Fruit fly (Drosophila melanogaster) whole organism, prepupa: Measurements from ENCODE around the gene nAChRalpha6.

Experiments used
- Blimp-1 ChIP-seq: fragments of 200-800 bp; sonication (Bioruptor generic); optimal IDR thresholded peaks from 3 replicates; lab custom pipeline; 2017; ENCODE audit warnings: missing biosample characterization, missing genetic modification characterization, mild to moderate bottlenecking, moderate library complexity, missing genetic modification reagents
- CG11294 ChIP-seq: fragments of 200-800 bp; sonication (Bioruptor generic); IDR thresholded peaks from 2 replicates; pipeline ENCODE4 v1.3.6; 2022; ENCODE audit warnings: missing biosample characterization, missing genetic modification characterization
- CG11762 ChIP-seq: fragments of 200-800 bp; sonication (Bioruptor generic); optimal IDR thresholded peaks from 3 replicates; lab custom pipeline; 2016; ENCODE audit warnings: missing biosample characterization, missing genetic modification characterization; ENCODE audit not compliant: insufficient read depth
- CG11902 ChIP-seq: fragments of 200-800 bp; sonication (Bioruptor generic); optimal IDR thresholded peaks from 3 replicates; lab custom pipeline; 2016; ENCODE audit warnings: missing biosample characterization, missing genetic modification characterization
- CG1621 ChIP-seq: fragments of 200-800 bp; sonication (Bioruptor generic); optimal IDR thresholded peaks from 3 replicates; lab custom pipeline; 2018; ENCODE audit warnings: missing biosample characterization, mild to moderate bottlenecking, missing genetic modification characterization
- CG3032 ChIP-seq: fragments of 200-800 bp; optimal IDR thresholded peaks from 2 replicates; lab custom pipeline; 2019; ENCODE audit warnings: missing biosample characterization, mild to moderate bottlenecking, missing genetic modification characterization, moderate library complexity
- CG32006 ChIP-seq: fragments of 200-800 bp; sonication (Bioruptor generic); optimal IDR thresholded peaks from 3 replicates; lab custom pipeline; 2017; ENCODE audit warnings: missing biosample characterization, mild to moderate bottlenecking, missing genetic modification characterization
- CG3919 ChIP-seq: fragments of 200-800 bp; sonication (Bioruptor generic); optimal IDR thresholded peaks from 3 replicates; lab custom pipeline; 2016; ENCODE audit warnings: missing biosample characterization, missing genetic modification characterization
- CG6276 ChIP-seq: fragments of 200-800 bp; sonication (Bioruptor generic); optimal IDR thresholded peaks from 2 replicates; lab custom pipeline; 2017; ENCODE audit warnings: missing biosample characterization, mild to moderate bottlenecking, missing genetic modification characterization
- CG6854 ChIP-seq: fragments of 200-800 bp; sonication (Bioruptor generic); optimal IDR thresholded peaks from 2 replicates; lab custom pipeline; 2017; ENCODE audit warnings: missing biosample characterization, mild to moderate bottlenecking, missing genetic modification characterization
- CG7368 ChIP-seq: fragments of 200-800 bp; sonication (Bioruptor generic); optimal IDR thresholded peaks from 3 replicates; lab custom pipeline; 2016; ENCODE audit warnings: missing biosample characterization, missing genetic modification characterization
- CG8119 ChIP-seq: fragments of 200-800 bp; sonication (Bioruptor generic); IDR thresholded peaks from 3 replicates; pipeline ENCODE4 v1.3.6; 2022; ENCODE audit warnings: missing biosample characterization, missing genetic modification characterization
- CG8319 ChIP-seq: fragments of 200-800 bp; sonication (Bioruptor generic); optimal IDR thresholded peaks from 3 replicates; lab custom pipeline; 2016; ENCODE audit warnings: missing biosample characterization, missing genetic modification characterization
- CG8632 ChIP-seq: fragments of 200-800 bp; sonication (Bioruptor generic); optimal IDR thresholded peaks from 3 replicates; lab custom pipeline; 2016; ENCODE audit warnings: missing biosample characterization, missing genetic modification characterization
- Eip75B ChIP-seq: fragments of 200-800 bp; sonication (Bioruptor generic); optimal IDR thresholded peaks from 3 replicates; lab custom pipeline; 2016; ENCODE audit warnings: missing biosample characterization, missing genetic modification characterization
- Eip78C ChIP-seq: fragments of 200-800 bp; sonication (Bioruptor generic); peaks from one replicate; lab custom pipeline; 2016; ENCODE audit warnings: missing biosample characterization, missing genetic modification characterization
- Ets96B ChIP-seq: fragments of 200-800 bp; optimal IDR thresholded peaks from 2 replicates; lab custom pipeline; 2019; ENCODE audit warnings: missing biosample characterization, mild to moderate bottlenecking, missing genetic modification characterization, moderate library complexity
- Gug ChIP-seq: fragments of 200-800 bp; sonication (Bioruptor generic); IDR thresholded peaks from 2 replicates; pipeline ENCODE4 v1.3.6; 2022; ENCODE audit warnings: missing biosample characterization, missing genetic modification characterization
- Hr38 ChIP-seq: sonication (Bioruptor generic); optimal IDR thresholded peaks from 2 replicates; lab custom pipeline; 2016; ENCODE audit warnings: missing biosample characterization, missing genetic modification characterization
- Lpt ChIP-seq: fragments of 200-800 bp; sonication (Bioruptor generic); optimal IDR thresholded peaks from 3 replicates; lab custom pipeline; 2016; ENCODE audit warnings: missing biosample characterization, missing genetic modification characterization
- Met ChIP-seq: fragments of 200-800 bp; sonication (Bioruptor generic); optimal IDR thresholded peaks from 3 replicates; lab custom pipeline; 2016; ENCODE audit warnings: missing biosample characterization, missing genetic modification characterization
- OdsH ChIP-seq: fragments of 200-800 bp; sonication (Bioruptor generic); optimal IDR thresholded peaks from 3 replicates; lab custom pipeline; 2016; ENCODE audit warnings: missing biosample characterization, missing genetic modification characterization
- Sox15 ChIP-seq: fragments of 200-800 bp; sonication (Bioruptor generic); optimal IDR thresholded peaks from 3 replicates; lab custom pipeline; 2016; ENCODE audit warnings: missing biosample characterization, missing genetic modification characterization
- cyc ChIP-seq: fragments of 200-800 bp; sonication (Bioruptor generic); optimal IDR thresholded peaks from 3 replicates; lab custom pipeline; 2016; ENCODE audit warnings: missing biosample characterization, missing genetic modification characterization
- dac ChIP-seq: fragments of 200-800 bp; sonication (Bioruptor generic); optimal IDR thresholded peaks from 2 replicates; lab custom pipeline; 2017; ENCODE audit warnings: missing biosample characterization, mild to moderate bottlenecking, missing genetic modification characterization
- eg ChIP-seq: fragments of 200-800 bp; sonication (Bioruptor generic); IDR thresholded peaks from 3 replicates; pipeline ENCODE4 v1.3.6; 2022; ENCODE audit warnings: missing biosample characterization, missing genetic modification characterization
- esn ChIP-seq: fragments of 200-800 bp; sonication (Bioruptor generic); optimal IDR thresholded peaks from 2 replicates; lab custom pipeline; 2016; ENCODE audit warnings: missing biosample characterization, mild to moderate bottlenecking, missing genetic modification characterization, moderate library complexity
- fd85E ChIP-seq: fragments of 200-800 bp; sonication (Bioruptor generic); optimal IDR thresholded peaks from 3 replicates; lab custom pipeline; 2016; ENCODE audit warnings: missing biosample characterization, missing genetic modification characterization
- fkh ChIP-seq: fragments of 200-800 bp; sonication (Bioruptor generic); optimal IDR thresholded peaks from 3 replicates; lab custom pipeline; 2017; ENCODE audit warnings: missing biosample characterization, mild to moderate bottlenecking, missing genetic modification characterization, moderate library complexity
- lz ChIP-seq: fragments of 200-800 bp; sonication (Bioruptor generic); optimal IDR thresholded peaks from 3 replicates; lab custom pipeline; 2016; ENCODE audit warnings: missing biosample characterization, missing genetic modification characterization
- net ChIP-seq: fragments of 200-800 bp; sonication (Bioruptor generic); optimal IDR thresholded peaks from 3 replicates; lab custom pipeline; 2016; ENCODE audit warnings: missing biosample characterization, missing genetic modification characterization
- salr ChIP-seq, 2 experiments: fragments of 200-800 bp; sonication (Bioruptor generic); optimal IDR thresholded peaks; 3 replicates each; lab custom pipeline; 2016 to 2018; ENCODE audit warnings: missing biosample characterization in 2 of 2, missing genetic modification characterization in 2 of 2, mild to moderate bottlenecking in 1 of 2
- ss ChIP-seq, 2 experiments: fragments of 200-800 bp; sonication (Bioruptor generic); optimal IDR thresholded peaks; 2 replicates in 1 of 2; 3 replicates in 1 of 2; lab custom pipeline; 2017 to 2018; ENCODE audit warnings: mild to moderate bottlenecking in 2 of 2, missing biosample characterization in 2 of 2, missing genetic modification characterization in 2 of 2, moderate library complexity in 1 of 2
- svp ChIP-seq: fragments of 200-800 bp; sonication (Bioruptor generic); peaks from one replicate; lab custom pipeline; 2016; ENCODE audit warnings: missing biosample characterization, missing genetic modification characterization

The nAChRalpha6 gene

dm6 chr2L:9777927-9778326 lies 108.1 kb downstream of the nAChRalpha6 start:
- peak; percentile 69 for TF ChIP-seq svp (GFP tag; lab: Kevin White, UChicago)
- no peak for TF ChIP-seq CG3032
- TF ChIP-seq, all 60 proteins: peak for 1

- TF ChIP-seq svp (GFP tag; lab: Kevin White, UChicago) (no peak), fkh (peak; percentile 86)
- TF ChIP-seq, all 60 proteins: peak for 1
Observed at dm6 chr2L:9774980-9775628, 110.9 kb downstream of the nAChRalpha6 start, which contains the start of the genes ppk11 and ppk16. ppk11 (minus strand) TSS chr2L:9775030. ppk16 (minus strand) TSS chr2L:9775030.

- TF ChIP-seq Met (GFP tag; lab: Kevin White, UChicago) (no peak), net (GFP tag; lab: Kevin White, UChicago) (no peak), Gug (GFP tag; lab: Robert Waterston, UW) (no peak), Eip78C (GFP tag; lab: Kevin White, UChicago) (no peak)
- TF ChIP-seq, all 60 proteins: peak for 0
Observed at dm6 chr2L:9770896-9771295, 115.2 kb downstream of the nAChRalpha6 start, which contains the start of gene ppk18. ppk18 (minus strand) TSS chr2L:9770996.

dm6 chr2L:9768735-9769134 lies 117.3 kb downstream of the nAChRalpha6 start, which contains the start of gene CG17633:
CG17633 (plus strand) TSS chr2L:9769060.
- TF ChIP-seq Blimp-1 (GFP tag; lab: Kevin White, UChicago) (no peak), eg (GFP tag; lab: Robert Waterston, UW) (no peak), CG32006 (GFP tag; lab: Kevin White, UChicago) (no peak), CG3919 (GFP tag; lab: Kevin White, UChicago) (no peak), Hr38 (GFP tag; lab: Kevin White, UChicago) (no peak), svp (GFP tag; lab: Kevin White, UChicago) (no peak), ss (GFP tag; optimal IDR thresholded peaks at IDR 0.05; lab: Kevin White, UChicago) (no peak), Lpt (GFP tag; lab: Kevin White, UChicago) (no peak), Met (GFP tag; lab: Kevin White, UChicago) (no peak), Sox15 (no peak), CG6854 (GFP tag; lab: Kevin White, UChicago) (no peak), CG7368 (GFP tag; lab: Kevin White, UChicago) (no peak), Ets96B (tag; lab: Kevin White, UChicago) (no peak), CG6276 (no peak), CG8632 (GFP tag; lab: Kevin White, UChicago) (no peak), fkh (no peak), CG1621 (tag; lab: Kevin White, UChicago) (no peak), OdsH (no peak), lz (GFP tag; lab: Kevin White, UChicago) (no peak)

- TF ChIP-seq dac = no peak
- TF ChIP-seq CG11762 (GFP tag; lab: Kevin White, UChicago) = no peak
- TF ChIP-seq svp (GFP tag; lab: Kevin White, UChicago) = no peak
- TF ChIP-seq cyc (GFP tag; lab: Kevin White, UChicago) = no peak
- no peak for TF ChIP-seq Eip75B
- TF ChIP-seq CG11902 (GFP tag; lab: Kevin White, UChicago) = no peak
- TF ChIP-seq net (GFP tag; lab: Kevin White, UChicago) = no peak
- TF ChIP-seq Sox15 = no peak
- TF ChIP-seq Lpt (GFP tag; lab: Kevin White, UChicago) = no peak
- no peak for TF ChIP-seq salr (GFP tag; optimal IDR thresholded peaks at IDR 0.05; lab: Kevin White, UChicago)
- TF ChIP-seq CG8119 (GFP tag; lab: Robert Waterston, UW) = no peak
- TF ChIP-seq esn (GFP tag; lab: Kevin White, UChicago) = no peak
- TF ChIP-seq CG3919 (GFP tag; lab: Kevin White, UChicago) = no peak
- no peak for TF ChIP-seq fd85E (GFP tag; lab: Kevin White, UChicago)
- TF ChIP-seq CG11294 (GFP tag; lab: Robert Waterston, UW) = no peak
- TF ChIP-seq lz (GFP tag; lab: Kevin White, UChicago) = no peak
- TF ChIP-seq CG3032 = no peak
- no peak for TF ChIP-seq CG8319 (GFP tag; lab: Kevin White, UChicago)
- TF ChIP-seq Hr38 (GFP tag; lab: Kevin White, UChicago) = no peak
Observed at dm6 chr2L:9766758-9767157, 119.3 kb downstream of the nAChRalpha6 start, which contains the start of gene CG4017. CG4017 (plus strand) TSS chr2L:9767058.
